Comparison of ENCODE assay signal across 2 worm cellular contexts in genomic region chrII:1320412-1320811, ce11.
TF ChIP-seq lines count a peak whose summit lies in the region.

No protein-coding gene starts in this region.

TF ChIP-seq in whole organism, L4 larva, 104 proteins besides CTCF, POLR2A, EP300 and RAD21 (continued from another document):
- TF ChIP-seq set-16 (GFP tag; IDR thresholded peaks at IDR 0.05; lab: Robert Waterston, UW) (peak; percentile 53; the same call in 1 of the 2 replicates), ces-1 (GFP tag; optimal IDR thresholded peaks at IDR 0.05; lab: Kevin White, UChicago) (no peak), rbr-2 (tag; optimal IDR thresholded peaks at IDR 0.05; lab: Kevin White, UChicago) (peak; percentile 96), nhr-10 (tag; optimal IDR thresholded peaks at IDR 0.05; lab: Kevin White, UChicago) (peak; percentile 82), lin-29 (GFP tag; IDR thresholded peaks at IDR 0.05; lab: Robert Waterston, UW) (peak; percentile 85), dmd-9 (GFP tag; IDR thresholded peaks at IDR 0.05; lab: Robert Waterston, UW) (peak; percentile 83), lin-39 (tag; optimal IDR thresholded peaks at IDR 0.05; lab: Kevin White, UChicago) (no peak), skn-1 (tag; optimal IDR thresholded peaks at IDR 0.05; lab: Kevin White, UChicago) (no peak), lim-7 (GFP tag; IDR thresholded peaks at IDR 0.05; lab: Robert Waterston, UW) (peak; percentile 71), pqm-1 (tag; optimal IDR thresholded peaks at IDR 0.05; lab: Kevin White, UChicago) (peak; percentile 40), jun-1 (tag; optimal IDR thresholded peaks at IDR 0.05; lab: Kevin White, UChicago) (peak; percentile 82), ceh-32 (tag; optimal IDR thresholded peaks at IDR 0.05; lab: Kevin White, UChicago; ENCODE audit: poor library complexity) (no peak), hif-1 (tag; optimal IDR thresholded peaks at IDR 0.05; lab: Kevin White, UChicago) (peak; percentile 64 to 93), nhr-102 (tag; optimal IDR thresholded peaks at IDR 0.05; lab: Kevin White, UChicago) (peak; percentile 94), tra-1 (GFP tag; IDR thresholded peaks at IDR 0.05; lab: Robert Waterston, UW) (peak; percentile 95), D1046.2 (GFP tag; IDR thresholded peaks at IDR 0.05; lab: Robert Waterston, UW) (peak; percentile 90), lin-13 (GFP tag; optimal IDR thresholded peaks at IDR 0.05; lab: Kevin White, UChicago) (peak; percentile 98), ceh-28 (tag; optimal IDR thresholded peaks at IDR 0.05; lab: Kevin White, UChicago) (no peak), F26F4.8 (GFP tag; conservative IDR thresholded peaks at IDR 0.05; lab: Robert Waterston, UW) (no peak), lin-38 (GFP tag; IDR thresholded peaks at IDR 0.05; lab: Robert Waterston, UW) (peak; percentile 94), F49E8.2 (tag; optimal IDR thresholded peaks at IDR 0.05; lab: Kevin White, UChicago; ENCODE audit: borderline replicate concordance) (peak; percentile 90), nhr-48 (tag; optimal IDR thresholded peaks at IDR 0.05; lab: Kevin White, UChicago) (peak; percentile 82), aly-2 (tag; optimal IDR thresholded peaks at IDR 0.05; lab: Kevin White, UChicago) (peak; percentile 21), hlh-11 (tag; optimal IDR thresholded peaks at IDR 0.05; lab: Kevin White, UChicago) (peak; percentile 97), spr-3 (GFP tag; optimal IDR thresholded peaks at IDR 0.05; lab: Kevin White, UChicago) (peak; percentile 96), egl-43 (GFP tag; IDR thresholded peaks at IDR 0.05; lab: Robert Waterston, UW) (peak; percentile 92), nhr-76 (tag; optimal IDR thresholded peaks at IDR 0.05; lab: Kevin White, UChicago) (peak; percentile 65), F44E2.7 (GFP tag; IDR thresholded peaks at IDR 0.05; lab: Robert Waterston, UW) (no peak), ceh-20 (GFP tag; IDR thresholded peaks at IDR 0.05; lab: Robert Waterston, UW) (peak; percentile 97), mxl-2 (GFP tag; conservative IDR thresholded peaks at IDR 0.05; lab: Robert Waterston, UW) (0 out of 2 replicates have a peak, but pooled peaks have one; percentile 46), lir-3 (tag; optimal IDR thresholded peaks at IDR 0.05; lab: Kevin White, UChicago) (peak; percentile 1), ceh-62 (tag; optimal IDR thresholded peaks at IDR 0.05; lab: Kevin White, UChicago) (no peak), lin-15B (tag; optimal IDR thresholded peaks at IDR 0.05; lab: Kevin White, UChicago) (peak; percentile 86), daf-12 (tag; optimal IDR thresholded peaks at IDR 0.05; lab: Kevin White, UChicago) (no peak), ZK337.2 (GFP tag; IDR thresholded peaks at IDR 0.05; lab: Robert Waterston, UW) (peak; percentile 75), sdz-12 (GFP tag; optimal IDR thresholded peaks at IDR 0.05; lab: Kevin White, UChicago) (peak; percentile 88), ceh-82 (tag; optimal IDR thresholded peaks at IDR 0.05; lab: Kevin White, UChicago) (peak; percentile 42), ztf-7 (tag; optimal IDR thresholded peaks at IDR 0.05; lab: Kevin White, UChicago) (peak; percentile 62), nhr-11 (tag; optimal IDR thresholded peaks at IDR 0.05; lab: Kevin White, UChicago) (peak; percentile 92), madf-9 (GFP tag; conservative IDR thresholded peaks at IDR 0.05; lab: Robert Waterston, UW) (peak; percentile 95), attf-4 (tag; optimal IDR thresholded peaks at IDR 0.05; lab: Kevin White, UChicago) (no peak), gei-8 (GFP tag; optimal IDR thresholded peaks at IDR 0.05; lab: Kevin White, UChicago) (peak; percentile 69), zip-11 (GFP tag; IDR thresholded peaks at IDR 0.05; lab: Robert Waterston, UW) (peak; percentile 47; the same call in 1 of the 2 replicates), unc-130 (GFP tag; optimal IDR thresholded peaks at IDR 0.05; lab: Kevin White, UChicago) (peak; percentile 95), snpc-4 (tag; optimal IDR thresholded peaks at IDR 0.05; lab: Kevin White, UChicago) (peak; percentile 20), Y105C5A.15 (GFP tag; IDR thresholded peaks at IDR 0.05; lab: Robert Waterston, UW) (peak; percentile 80; the same call in 1 of the 2 replicates), vab-7 (GFP tag; IDR thresholded peaks at IDR 0.05; lab: Robert Waterston, UW) (peak; percentile 92), hmg-1.1 (GFP tag; IDR thresholded peaks at IDR 0.05; lab: Robert Waterston, UW) (peak; percentile 94), saeg-2 (GFP tag; IDR thresholded peaks at IDR 0.05; lab: Robert Waterston, UW) (peak; percentile 90), T20F7.1 (GFP tag; optimal IDR thresholded peaks at IDR 0.05; lab: Kevin White, UChicago) (peak; percentile 93), R02D3.7 (tag; optimal IDR thresholded peaks at IDR 0.05; lab: Kevin White, UChicago) (no peak)

TF ChIP-seq in whole organism, late embryonic, 69 proteins besides CTCF, POLR2A, EP300 and RAD21 (continued from another document):
- no peak for TF ChIP-seq tbx-7 (tag; optimal IDR thresholded peaks at IDR 0.05; lab: Kevin White, UChicago)
- peak; percentile 91 for TF ChIP-seq ceh-18 (tag; optimal IDR thresholded peaks at IDR 0.05; lab: Kevin White, UChicago)
- no peak for TF ChIP-seq eyg-1 (tag; optimal IDR thresholded peaks at IDR 0.05; lab: Kevin White, UChicago)
- TF ChIP-seq ceh-9 (tag; optimal IDR thresholded peaks at IDR 0.05; lab: Kevin White, UChicago) = peak; percentile 4
- peak; percentile 66 for TF ChIP-seq sox-4 (tag; optimal IDR thresholded peaks at IDR 0.05; lab: Kevin White, UChicago)
